Fruit fly (Drosophila melanogaster) whole organism, prepupa: Measurements from ENCODE around the gene CG6125.

Experiments used
- CG11294 ChIP-seq: fragments of 200-800 bp; sonication (Bioruptor generic); IDR thresholded peaks from 2 replicates; pipeline ENCODE4 v1.3.6; 2022; ENCODE audit warnings: missing biosample characterization, missing genetic modification characterization
- CG16779 ChIP-seq: fragments of 200-800 bp; sonication (Bioruptor generic); optimal IDR thresholded peaks from 3 replicates; lab custom pipeline; 2017; ENCODE audit warnings: missing biosample characterization, mild to moderate bottlenecking, missing genetic modification characterization
- CG8632 ChIP-seq: fragments of 200-800 bp; sonication (Bioruptor generic); optimal IDR thresholded peaks from 3 replicates; lab custom pipeline; 2016; ENCODE audit warnings: missing biosample characterization, missing genetic modification characterization
- CG9139 ChIP-seq: fragments of 200-800 bp; sonication (Bioruptor generic); optimal IDR thresholded peaks from 3 replicates; lab custom pipeline; 2017; ENCODE audit warnings: missing biosample characterization, mild to moderate bottlenecking, missing genetic modification characterization
- Met ChIP-seq: fragments of 200-800 bp; sonication (Bioruptor generic); optimal IDR thresholded peaks from 3 replicates; lab custom pipeline; 2016; ENCODE audit warnings: missing biosample characterization, missing genetic modification characterization
- OdsH ChIP-seq: fragments of 200-800 bp; sonication (Bioruptor generic); optimal IDR thresholded peaks from 3 replicates; lab custom pipeline; 2016; ENCODE audit warnings: missing biosample characterization, missing genetic modification characterization
- eg ChIP-seq: fragments of 200-800 bp; sonication (Bioruptor generic); IDR thresholded peaks from 3 replicates; pipeline ENCODE4 v1.3.6; 2022; ENCODE audit warnings: missing biosample characterization, missing genetic modification characterization

DNA sequence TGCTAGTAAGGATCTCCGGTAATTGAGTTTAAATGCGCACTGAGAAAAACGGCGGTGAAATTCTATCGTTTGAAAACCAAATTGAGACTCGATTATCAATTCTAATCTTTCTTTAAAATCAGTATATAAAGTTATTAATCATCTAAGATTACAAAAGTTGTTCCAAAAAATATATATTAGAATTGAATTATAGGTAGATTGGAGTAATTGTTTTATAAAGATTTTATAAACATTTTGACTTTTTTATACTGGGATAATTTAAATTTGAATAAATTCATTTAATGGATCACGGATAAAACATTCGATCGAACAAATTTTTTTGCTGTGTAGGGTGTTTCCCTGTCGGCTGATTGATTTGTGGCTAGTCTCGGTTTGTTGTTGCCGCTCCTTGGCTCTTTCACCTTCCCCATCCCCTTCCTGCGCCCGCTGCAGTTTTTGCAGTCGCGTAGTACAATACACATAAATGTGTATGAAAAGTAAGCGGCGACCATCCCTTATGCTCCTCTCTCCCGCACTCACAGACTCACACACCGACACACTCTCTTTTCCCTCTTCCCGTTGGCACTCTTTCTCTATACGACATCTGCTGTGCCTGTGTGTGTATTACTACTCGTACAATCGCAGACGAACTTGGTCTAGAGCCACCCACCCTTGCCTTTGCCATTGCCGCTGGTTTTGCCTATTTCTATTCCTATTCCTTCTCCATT, 12.1 kb upstream of the CG6125 start:
- no peak for TF ChIP-seq CG11294 (GFP tag; lab: Robert Waterston, UW)
- TF ChIP-seq CG9139 (GFP tag; lab: Kevin White, UChicago) = no peak
- TF ChIP-seq CG16779 (tag; lab: Kevin White, UChicago) = no peak
- TF ChIP-seq OdsH (GFP tag; lab: Kevin White, UChicago) = peak; percentile 39
- no peak for TF ChIP-seq eg (GFP tag; lab: Robert Waterston, UW)
- peak; percentile 43 for TF ChIP-seq CG8632 (GFP tag; lab: Kevin White, UChicago)
- TF ChIP-seq Met = peak; percentile 50
